Worm (Caenorhabditis elegans): ENCODE measurements around the gene lad-2.
"Not testable (repeated sequence)": the region's sequence is repeated elsewhere in the genome, so short reads cannot be mapped to it uniquely, and the experiment has no call there.

The lad-2 gene

DNA sequence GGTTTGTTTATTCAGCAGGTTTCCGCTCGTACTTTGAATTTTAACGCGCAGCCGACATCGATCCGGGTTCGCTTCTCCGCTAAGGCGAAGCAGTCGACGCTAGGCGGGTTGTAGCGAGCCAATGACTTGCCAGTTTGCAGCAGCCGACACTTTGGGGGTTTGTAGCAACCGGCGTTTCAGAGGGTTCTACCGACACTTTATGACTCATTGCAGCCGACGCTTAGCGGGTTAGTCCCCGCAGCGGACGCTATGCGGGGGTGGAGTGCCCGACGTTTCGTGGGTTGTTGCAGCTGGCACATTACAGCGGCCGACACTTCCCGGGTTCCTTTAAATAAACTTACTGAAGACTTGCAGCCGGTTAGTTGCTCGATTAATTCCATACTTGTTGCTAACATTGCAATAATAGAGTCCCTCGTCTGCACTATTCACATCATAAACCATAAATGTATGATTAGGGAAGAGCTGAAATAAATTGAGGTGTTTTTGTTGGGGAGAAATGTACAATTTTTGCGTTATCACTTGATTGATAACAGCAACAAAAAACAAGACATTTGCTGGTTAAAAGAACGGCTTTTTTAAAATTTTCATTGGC lies 8.8 kb downstream of the lad-2 start, which contains the start of gene Y54G2A.57:
Gene Y54G2A.57 (plus strand): TSS at position 542 of the 592 bp plus-strand sequence.
- TF ChIP-seq tab-1 (GFP tag; IDR thresholded peaks at IDR 0.05): no peak
- no peak for TF ChIP-seq cog-1 (tag; optimal IDR thresholded peaks at IDR 0.05)
- TF ChIP-seq ztf-29 (GFP tag; IDR thresholded peaks at IDR 0.05): no peak
- TF ChIP-seq ztf-23 (GFP tag; IDR thresholded peaks at IDR 0.05): no peak
- TF ChIP-seq klf-2 (GFP tag; conservative IDR thresholded peaks at IDR 0.05): no peak
- TF ChIP-seq ref-1 (GFP tag; conservative IDR thresholded peaks at IDR 0.05): no peak
- TF ChIP-seq flt-1 (GFP tag; IDR thresholded peaks at IDR 0.05): no peak
- no peak for TF ChIP-seq med-1 (GFP tag; optimal IDR thresholded peaks at IDR 0.05; ENCODE audit: insufficient read depth)
- no peak for TF ChIP-seq T22C8.4 (GFP tag; IDR thresholded peaks at IDR 0.05)

- TF ChIP-seq flt-1 (GFP tag; IDR thresholded peaks at IDR 0.05) (no peak), med-1 (GFP tag; optimal IDR thresholded peaks at IDR 0.05; ENCODE audit: insufficient read depth) (no peak), klf-2 (GFP tag; conservative IDR thresholded peaks at IDR 0.05) (no peak), ztf-23 (GFP tag; IDR thresholded peaks at IDR 0.05) (no peak), cog-1 (tag; optimal IDR thresholded peaks at IDR 0.05) (no peak), ref-1 (GFP tag; conservative IDR thresholded peaks at IDR 0.05) (no peak), tab-1 (GFP tag; IDR thresholded peaks at IDR 0.05) (no peak), T22C8.4 (GFP tag; IDR thresholded peaks at IDR 0.05) (no peak), ztf-29 (GFP tag; IDR thresholded peaks at IDR 0.05) (no peak)
These were observed 11.4 kb downstream of the lad-2 start for ce11 chrIV:2966884-2967283.

- no peak for TF ChIP-seq ztf-29 (GFP tag; IDR thresholded peaks at IDR 0.05)
- TF ChIP-seq ref-1 (GFP tag; conservative IDR thresholded peaks at IDR 0.05): no peak
- no peak for TF ChIP-seq flt-1 (GFP tag; IDR thresholded peaks at IDR 0.05)
- TF ChIP-seq med-1 (GFP tag; optimal IDR thresholded peaks at IDR 0.05; ENCODE audit: insufficient read depth): no peak
- TF ChIP-seq T22C8.4 (GFP tag; IDR thresholded peaks at IDR 0.05): no peak
- no peak for TF ChIP-seq klf-2 (GFP tag; conservative IDR thresholded peaks at IDR 0.05)
These were observed 18.0 kb downstream of the lad-2 start for ce11 chrIV:2960242-2960641.

- TF ChIP-seq ztf-29 (GFP tag; IDR thresholded peaks at IDR 0.05) (no peak), flt-1 (GFP tag; IDR thresholded peaks at IDR 0.05) (no peak), T22C8.4 (GFP tag; IDR thresholded peaks at IDR 0.05) (no peak), ref-1 (GFP tag; conservative IDR thresholded peaks at IDR 0.05) (no peak), med-1 (GFP tag; optimal IDR thresholded peaks at IDR 0.05; ENCODE audit: insufficient read depth) (no peak), ztf-23 (GFP tag; IDR thresholded peaks at IDR 0.05) (no peak), cog-1 (tag; optimal IDR thresholded peaks at IDR 0.05) (no peak), tab-1 (GFP tag; IDR thresholded peaks at IDR 0.05) (no peak), klf-2 (GFP tag; conservative IDR thresholded peaks at IDR 0.05) (no peak)
These were observed 18.5 kb downstream of the lad-2 start, which contains the start of gene ser-6 for ce11 chrIV:2959798-2960197. TSS of gene ser-6 (plus strand) at chrIV:2960098.

DNA sequence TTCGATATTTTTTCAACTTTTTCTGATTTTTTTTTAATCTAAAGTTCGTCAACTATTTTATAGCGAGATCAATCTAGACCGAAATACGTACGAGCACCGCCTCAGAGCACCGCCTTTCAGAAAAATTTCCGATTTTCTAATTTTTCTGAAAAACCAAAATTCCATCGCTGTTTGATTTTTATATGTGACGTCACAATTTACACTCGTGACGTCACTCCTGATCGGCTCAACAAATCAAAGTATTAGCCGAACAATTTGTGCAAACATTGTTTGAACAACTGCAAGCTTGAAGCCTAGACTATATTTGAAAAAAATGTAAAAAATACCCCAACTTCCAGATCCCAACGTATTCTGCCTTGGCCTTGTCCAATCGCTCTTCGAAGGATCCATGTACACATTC lies 43.1 kb downstream of the lad-2 start:
- TF ChIP-seq flt-1 (GFP tag; IDR thresholded peaks at IDR 0.05) (no peak), ref-1 (GFP tag; conservative IDR thresholded peaks at IDR 0.05) (no peak), T22C8.4 (GFP tag; IDR thresholded peaks at IDR 0.05) (no peak), tab-1 (GFP tag; IDR thresholded peaks at IDR 0.05) (no peak), ztf-23 (GFP tag; IDR thresholded peaks at IDR 0.05) (no peak), ztf-29 (GFP tag; IDR thresholded peaks at IDR 0.05) (no peak), cog-1 (tag; optimal IDR thresholded peaks at IDR 0.05) (no peak), klf-2 (GFP tag; conservative IDR thresholded peaks at IDR 0.05) (no peak), med-1 (GFP tag; optimal IDR thresholded peaks at IDR 0.05; ENCODE audit: insufficient read depth) (no peak)

DNA sequence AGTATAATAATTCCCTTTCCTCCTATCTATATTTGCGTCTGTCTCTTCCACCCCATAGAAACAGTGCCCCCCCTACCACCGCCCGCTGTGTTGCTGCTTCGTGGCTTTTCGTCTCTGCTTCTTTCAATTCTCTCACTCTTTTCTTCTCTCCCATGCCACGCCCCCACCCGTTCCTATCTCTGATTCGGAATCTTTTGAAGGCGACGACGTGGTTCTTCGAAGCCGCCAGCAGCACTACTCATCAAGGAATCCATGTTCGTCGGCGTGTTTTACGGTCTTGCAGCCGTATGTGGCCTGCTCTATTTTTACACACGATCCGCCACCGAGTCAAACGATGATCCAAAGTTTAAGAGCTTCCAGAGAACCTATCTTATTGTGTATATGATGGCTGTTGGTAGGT lies 47.1 kb downstream of the lad-2 start, which contains the start of gene samt-1:
Gene samt-1 (plus strand): TSS at position 176 of the 400 bp plus-strand sequence.
- TF ChIP-seq ztf-29 (GFP tag; IDR thresholded peaks at IDR 0.05) (no peak), med-1 (GFP tag; optimal IDR thresholded peaks at IDR 0.05; ENCODE audit: insufficient read depth) (no peak)

ce11 chrIV:2928409-2928808 lies 49.9 kb downstream of the lad-2 start, which contains the start of gene manf-1:
TSS of gene manf-1 (minus strand) at chrIV:2928421.
- TF ChIP-seq flt-1 (GFP tag; IDR thresholded peaks at IDR 0.05) (no peak), T22C8.4 (GFP tag; IDR thresholded peaks at IDR 0.05) (no peak), med-1 (GFP tag; optimal IDR thresholded peaks at IDR 0.05; ENCODE audit: insufficient read depth) (no peak), ztf-29 (GFP tag; IDR thresholded peaks at IDR 0.05) (no peak)

DNA sequence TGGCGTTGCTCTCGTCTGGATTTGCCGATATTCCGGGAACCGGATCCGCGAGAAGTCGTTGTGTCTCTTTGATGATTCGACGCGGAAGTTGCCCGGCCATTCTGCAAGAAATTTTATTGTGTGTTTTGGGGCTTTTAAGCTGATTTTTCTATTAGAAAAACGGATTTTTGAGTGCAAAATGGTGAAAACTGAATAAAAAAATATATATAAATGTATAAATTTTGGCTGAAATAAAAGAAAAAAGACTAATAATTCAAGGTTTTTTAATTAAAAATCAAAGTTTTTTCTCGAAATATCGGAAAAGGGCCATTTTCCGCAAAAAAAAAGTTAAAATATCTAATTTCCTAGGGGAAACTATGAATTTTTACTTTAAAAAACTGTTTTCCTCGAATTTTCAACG lies 52.7 kb downstream of the lad-2 start, which contains the start of gene ubc-13:
Gene ubc-13 (minus strand): TSS at position 101 of the 400 bp plus-strand sequence.
- TF ChIP-seq flt-1 (GFP tag; IDR thresholded peaks at IDR 0.05): no peak
- TF ChIP-seq cog-1 (tag; optimal IDR thresholded peaks at IDR 0.05): no peak
- no peak for TF ChIP-seq T22C8.4 (GFP tag; IDR thresholded peaks at IDR 0.05)
- TF ChIP-seq med-1 (GFP tag; optimal IDR thresholded peaks at IDR 0.05; ENCODE audit: insufficient read depth): no peak
- TF ChIP-seq tab-1 (GFP tag; IDR thresholded peaks at IDR 0.05): no peak
- TF ChIP-seq ztf-23 (GFP tag; IDR thresholded peaks at IDR 0.05): no peak
- no peak for TF ChIP-seq ztf-29 (GFP tag; IDR thresholded peaks at IDR 0.05)
- TF ChIP-seq klf-2 (GFP tag; conservative IDR thresholded peaks at IDR 0.05): no peak
- TF ChIP-seq ref-1 (GFP tag; conservative IDR thresholded peaks at IDR 0.05): no peak

ce11 chrIV:2922196-2922595 lies 56.1 kb downstream of the lad-2 start, which contains the start of gene fbxc-45:
TSS of gene fbxc-45 (minus strand) at chrIV:2922243.
- TF ChIP-seq ztf-29 (GFP tag; IDR thresholded peaks at IDR 0.05) (no peak), tab-1 (GFP tag; IDR thresholded peaks at IDR 0.05) (no peak), med-1 (GFP tag; optimal IDR thresholded peaks at IDR 0.05; ENCODE audit: insufficient read depth) (no peak), T22C8.4 (GFP tag; IDR thresholded peaks at IDR 0.05) (no peak), flt-1 (GFP tag; IDR thresholded peaks at IDR 0.05) (no peak), ref-1 (GFP tag; conservative IDR thresholded peaks at IDR 0.05) (no peak), klf-2 (GFP tag; conservative IDR thresholded peaks at IDR 0.05) (no peak), ztf-23 (GFP tag; IDR thresholded peaks at IDR 0.05) (no peak), cog-1 (tag; optimal IDR thresholded peaks at IDR 0.05) (no peak)

DNA sequence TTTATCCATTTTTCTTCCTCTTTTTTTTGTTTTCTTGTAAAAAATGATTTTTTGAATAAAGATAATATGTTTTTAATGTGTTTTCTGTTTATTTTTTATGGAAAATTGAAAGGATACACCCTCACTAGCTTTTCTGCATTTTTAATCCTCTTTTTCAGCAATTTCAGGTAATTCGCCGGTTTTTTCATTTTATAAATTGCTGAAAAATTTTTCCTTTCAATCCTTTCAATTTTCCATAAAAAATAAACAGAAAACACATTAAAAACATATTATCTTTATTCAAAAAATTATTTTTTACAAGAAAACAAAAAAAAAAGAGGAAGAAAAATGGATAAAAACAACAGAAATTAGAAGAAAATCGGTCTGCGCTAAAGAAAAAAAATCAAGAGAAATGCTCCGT lies 60.6 kb downstream of the lad-2 start, which contains the start of gene Y54G2A.50:
Gene Y54G2A.50 (plus strand): TSS at position 301 of the 400 bp plus-strand sequence.
- TF ChIP-seq klf-2 (GFP tag; conservative IDR thresholded peaks at IDR 0.05); flt-1 (GFP tag; IDR thresholded peaks at IDR 0.05); ztf-29 (GFP tag; IDR thresholded peaks at IDR 0.05): not testable (repeated sequence)
